Worm (Caenorhabditis elegans): Measurements from ENCODE around the gene B0554.5.

DNA sequence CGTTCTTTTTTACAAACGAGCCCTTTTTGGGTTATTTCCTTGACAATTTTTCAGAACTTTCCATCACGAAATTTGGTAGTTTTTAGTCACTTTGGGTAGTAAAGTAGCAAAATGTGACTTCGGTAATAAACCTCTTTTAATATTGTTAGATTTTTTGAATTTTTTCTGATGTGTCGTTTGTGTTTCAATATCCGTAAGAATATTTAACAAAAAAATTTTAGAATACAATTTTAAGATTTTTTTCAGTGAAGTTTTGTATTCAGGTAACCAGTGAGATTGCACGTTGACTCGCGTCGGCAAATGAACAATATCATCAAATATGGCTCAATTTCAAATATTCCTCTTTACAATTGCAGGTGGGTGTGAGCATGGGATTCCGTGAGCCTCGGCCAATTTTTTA lies 48.3 kb downstream of the B0554.5 start, which contains the start of gene srt-31:
- TF ChIP-seq flt-1 (GFP tag; IDR thresholded peaks at IDR 0.05), result no peak
- no peak for TF ChIP-seq cog-1 (tag; optimal IDR thresholded peaks at IDR 0.05)
- no peak for TF ChIP-seq ztf-29 (GFP tag; IDR thresholded peaks at IDR 0.05)
- no peak for TF ChIP-seq tab-1 (GFP tag; IDR thresholded peaks at IDR 0.05)
- no peak for TF ChIP-seq ref-1 (GFP tag; conservative IDR thresholded peaks at IDR 0.05)

Data from whole organism, midembryonic.